Fruit fly (Drosophila melanogaster): ENCODE data around the gene JMJD4.

JMJD4 gene

DNA sequence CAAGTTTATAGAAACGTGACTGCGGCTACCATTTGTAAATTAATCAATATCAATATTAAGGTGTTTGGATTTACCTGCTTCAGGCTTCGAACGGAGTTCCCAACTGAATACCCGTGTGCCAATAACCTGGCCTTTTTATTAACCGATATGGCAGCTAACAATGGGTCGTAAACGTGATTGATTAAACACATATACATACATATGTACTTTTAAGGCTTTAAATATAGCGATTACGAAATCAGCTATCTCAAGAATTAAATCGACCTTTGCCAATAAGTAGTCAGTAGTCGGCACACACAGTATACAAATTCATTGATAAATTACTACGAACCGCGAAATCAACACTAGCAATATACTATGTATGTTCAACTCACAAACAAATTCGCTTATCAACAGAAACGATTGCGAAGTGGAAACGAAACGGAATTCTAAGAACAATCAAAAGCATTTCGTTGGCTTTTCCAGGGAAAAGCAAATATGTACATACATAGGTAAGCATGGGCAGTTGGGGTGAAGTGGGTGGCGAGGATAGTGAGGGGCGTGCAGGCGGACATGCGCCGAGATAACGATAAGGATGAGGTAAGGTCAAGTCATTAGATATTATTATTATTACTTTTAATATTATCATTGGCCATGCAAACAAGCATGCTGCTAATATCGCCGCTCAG, 10.4 kb downstream of the JMJD4 start:
- TF ChIP-seq EcR (GFP tag; optimal IDR thresholded peaks at IDR 0.05) (no peak), Dll (optimal IDR thresholded peaks at IDR 0.05) (no peak), usp (GFP tag; optimal IDR thresholded peaks at IDR 0.05) (no peak), pan (optimal IDR thresholded peaks at IDR 0.05) (no peak), psq (optimal IDR thresholded peaks at IDR 0.05) (no peak), CG8478 (optimal IDR thresholded peaks at IDR 0.05) (no peak)

DNA sequence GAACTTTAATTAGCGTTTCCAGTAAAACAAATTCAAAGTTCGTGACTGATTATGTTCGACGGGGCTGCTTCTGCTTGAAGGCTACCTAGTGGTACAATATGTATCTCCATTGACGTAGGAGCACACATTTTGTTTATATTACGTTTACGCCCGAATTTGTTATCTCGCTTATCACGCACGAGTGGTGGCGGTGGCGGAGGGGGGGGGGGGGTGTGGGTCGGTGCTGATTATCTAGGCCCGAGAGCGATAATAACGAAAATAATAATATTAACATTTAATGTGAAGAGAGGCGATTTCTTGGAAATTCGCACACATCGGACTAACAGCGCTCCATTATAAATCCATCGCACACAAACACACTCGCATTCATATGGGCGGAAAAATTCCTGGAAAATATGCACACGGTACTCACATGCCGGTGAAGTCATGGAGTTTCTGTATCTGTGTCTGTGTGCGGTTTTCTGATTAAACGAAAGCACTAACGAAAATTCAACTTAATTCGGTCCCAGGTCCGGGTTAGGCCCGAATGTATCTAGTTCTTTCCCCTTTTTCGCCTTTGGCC, 11.5 kb downstream of the JMJD4 start:
- TF ChIP-seq usp (GFP tag; optimal IDR thresholded peaks at IDR 0.05) (no peak), Dll (optimal IDR thresholded peaks at IDR 0.05) (no peak), CG8478 (optimal IDR thresholded peaks at IDR 0.05) (no peak), psq (optimal IDR thresholded peaks at IDR 0.05) (no peak), EcR (GFP tag; optimal IDR thresholded peaks at IDR 0.05) (no peak), pan (optimal IDR thresholded peaks at IDR 0.05) (no peak)

DNA sequence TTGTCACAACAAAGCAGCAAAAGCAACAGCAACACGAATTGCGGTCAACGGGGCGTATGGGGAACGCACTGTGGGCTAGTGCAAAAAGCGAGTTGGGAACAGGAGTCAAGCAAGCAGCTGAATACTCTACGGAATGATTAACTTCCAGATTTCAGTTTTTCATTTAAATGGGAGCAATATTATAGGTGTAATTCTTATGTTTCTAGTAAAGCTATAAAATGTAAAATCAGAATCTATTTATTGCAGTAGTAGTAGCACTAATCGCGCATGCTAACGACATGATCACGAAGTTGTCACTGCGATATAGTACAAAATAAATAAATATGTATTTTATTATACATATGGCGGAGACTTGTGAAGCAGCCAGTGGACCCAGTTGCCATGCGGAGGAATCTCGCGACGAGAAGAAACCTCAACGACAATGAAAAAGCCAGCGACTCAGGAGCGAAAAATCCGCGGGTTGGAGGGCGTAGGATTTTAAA, 12.4 kb downstream of the JMJD4 start:
- TF ChIP-seq pan (optimal IDR thresholded peaks at IDR 0.05) = no peak
- TF ChIP-seq psq (optimal IDR thresholded peaks at IDR 0.05) = no peak
- TF ChIP-seq usp (GFP tag; optimal IDR thresholded peaks at IDR 0.05) = no peak
- TF ChIP-seq EcR (GFP tag; optimal IDR thresholded peaks at IDR 0.05) = no peak

DNA sequence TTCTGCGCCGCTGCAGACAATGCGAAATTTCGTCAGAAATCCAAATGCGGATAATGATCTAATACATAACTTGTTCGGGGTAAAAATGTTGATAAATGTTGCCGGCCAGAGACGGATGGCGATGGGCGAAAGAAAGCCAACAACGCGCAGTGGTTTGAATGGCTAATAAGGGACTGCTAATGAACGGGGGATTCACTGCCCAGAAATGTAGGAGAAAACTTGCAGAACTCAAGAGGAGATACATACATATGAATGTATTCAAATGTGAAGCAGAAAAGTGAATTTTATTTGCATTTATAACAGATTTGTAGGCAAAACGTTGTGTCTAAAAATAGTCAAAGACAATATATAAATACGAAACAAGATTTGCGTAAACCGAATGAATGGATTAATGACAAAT, 13.2 kb downstream of the JMJD4 start:
- TF ChIP-seq usp (GFP tag; optimal IDR thresholded peaks at IDR 0.05) (no peak), CG8478 (optimal IDR thresholded peaks at IDR 0.05) (no peak), EcR (GFP tag; optimal IDR thresholded peaks at IDR 0.05) (no peak), Dll (optimal IDR thresholded peaks at IDR 0.05) (no peak), psq (optimal IDR thresholded peaks at IDR 0.05) (no peak)

DNA sequence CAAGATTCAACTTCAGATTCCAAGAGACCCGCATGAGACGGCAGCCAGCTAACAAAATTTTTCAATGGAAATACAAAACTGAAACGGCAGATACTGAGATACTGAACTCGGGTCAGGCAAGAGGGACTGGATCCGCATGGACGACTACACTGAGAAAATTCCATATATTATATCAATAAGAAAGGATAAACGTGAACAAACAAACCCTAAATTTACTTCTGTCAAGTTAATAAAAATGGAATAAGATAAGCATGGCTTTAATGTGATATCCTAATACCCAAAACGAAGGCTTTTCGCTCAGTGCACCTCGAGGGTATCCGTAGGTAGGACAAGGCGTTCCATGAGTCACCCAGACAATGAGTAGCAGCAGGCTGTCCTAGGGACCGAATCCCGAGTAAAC, 13.8 kb downstream of the JMJD4 start:
- TF ChIP-seq usp (GFP tag; optimal IDR thresholded peaks at IDR 0.05) (no peak), psq (optimal IDR thresholded peaks at IDR 0.05) (no peak), Dll (optimal IDR thresholded peaks at IDR 0.05) (no peak), pan (optimal IDR thresholded peaks at IDR 0.05) (no peak), EcR (GFP tag; optimal IDR thresholded peaks at IDR 0.05) (no peak), CG8478 (optimal IDR thresholded peaks at IDR 0.05) (no peak)

DNA sequence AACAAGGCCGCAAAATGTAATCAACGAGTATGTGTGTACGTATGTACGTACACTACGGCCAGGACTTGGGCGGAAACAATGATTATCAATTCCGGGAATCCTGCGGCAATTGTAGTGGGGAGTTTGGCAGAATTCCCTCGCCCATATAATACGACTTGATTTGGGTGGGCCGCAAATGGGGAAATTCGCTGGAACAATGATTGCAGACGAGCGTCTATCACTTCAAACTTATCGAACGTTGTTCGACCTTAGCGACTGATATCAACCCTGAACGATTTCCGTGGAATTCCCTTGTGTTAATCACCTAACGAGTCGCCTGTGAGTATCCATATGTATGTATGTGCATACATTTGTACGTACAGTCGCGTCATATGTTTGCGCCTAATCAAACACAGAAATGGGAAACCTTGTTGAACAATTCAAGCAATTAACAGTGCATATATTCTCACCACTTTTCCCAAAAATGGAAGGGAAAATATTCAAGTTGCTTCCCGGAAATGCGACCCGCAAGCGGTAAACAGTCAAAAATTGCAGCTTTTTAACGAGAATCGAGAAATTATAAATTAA, 14.7 kb downstream of the JMJD4 start:
- TF ChIP-seq psq (optimal IDR thresholded peaks at IDR 0.05) (no peak), EcR (GFP tag; optimal IDR thresholded peaks at IDR 0.05) (no peak), usp (GFP tag; optimal IDR thresholded peaks at IDR 0.05) (no peak), CG8478 (optimal IDR thresholded peaks at IDR 0.05) (no peak), pan (optimal IDR thresholded peaks at IDR 0.05) (no peak), Dll (optimal IDR thresholded peaks at IDR 0.05) (no peak)

DNA sequence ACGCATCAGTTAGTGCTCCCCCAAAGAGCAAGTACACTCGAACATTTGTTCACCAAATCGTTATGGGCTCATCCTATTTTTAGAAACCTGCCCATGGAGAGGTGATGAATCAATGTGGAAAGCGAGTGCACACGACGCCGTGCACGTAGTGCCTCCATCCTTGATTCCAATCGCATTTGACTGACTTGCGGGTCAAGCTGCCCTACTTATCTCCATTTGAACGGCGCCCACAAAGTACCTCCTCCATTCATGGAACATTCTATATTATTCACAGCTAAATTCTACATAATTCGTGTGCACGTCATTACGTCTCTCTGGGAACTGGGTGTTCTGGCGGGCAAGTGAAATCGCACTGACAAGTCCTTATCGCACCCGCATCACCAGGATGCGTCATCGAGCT, 15.9 kb downstream of the JMJD4 start:
- TF ChIP-seq EcR (GFP tag; optimal IDR thresholded peaks at IDR 0.05) (no peak), usp (GFP tag; optimal IDR thresholded peaks at IDR 0.05) (no peak)

DNA sequence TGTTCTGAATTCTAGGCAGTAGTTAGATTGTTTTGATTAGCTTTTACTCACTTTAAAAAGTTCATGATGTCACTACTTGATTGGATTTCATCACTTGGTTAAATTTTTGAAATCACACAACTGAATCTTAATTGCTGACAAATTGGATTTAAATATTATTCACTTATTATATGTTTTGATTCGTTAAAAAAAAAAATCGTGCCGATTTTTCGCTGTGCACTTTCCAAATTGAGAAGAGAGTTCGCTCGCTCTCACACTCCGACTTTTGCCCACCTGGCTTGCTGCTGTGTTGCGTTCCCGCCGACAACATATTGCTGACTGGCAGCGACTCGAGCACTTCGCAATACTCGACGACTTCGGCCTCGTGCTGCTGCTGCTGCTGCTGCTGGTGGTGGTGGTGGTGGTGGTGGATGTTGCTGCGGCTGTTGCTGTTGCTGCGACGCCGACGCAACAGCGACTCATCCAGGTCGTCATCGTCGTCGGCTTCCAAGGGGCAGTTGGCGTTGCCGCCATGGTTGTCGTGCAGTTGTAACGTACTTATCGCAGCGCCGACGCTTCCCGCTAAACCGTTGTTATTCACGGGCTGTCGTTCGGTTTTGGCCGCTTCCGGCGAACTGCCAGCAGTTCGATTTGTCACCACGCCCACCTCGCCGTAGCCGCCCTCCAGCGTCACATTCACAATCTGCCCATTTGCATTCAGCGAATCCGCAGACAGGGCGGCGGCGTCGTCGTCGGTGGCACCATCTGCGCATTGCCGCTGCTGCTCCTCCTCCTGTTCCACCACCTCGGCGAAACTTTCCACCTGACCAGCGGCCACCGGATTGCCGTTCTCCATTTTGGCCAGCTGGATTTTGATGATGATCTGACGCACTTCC, 17.4 kb downstream of the JMJD4 start:
- TF ChIP-seq CG8478 (optimal IDR thresholded peaks at IDR 0.05) = no peak
- no peak for TF ChIP-seq psq (optimal IDR thresholded peaks at IDR 0.05)
- no peak for TF ChIP-seq EcR (GFP tag; optimal IDR thresholded peaks at IDR 0.05)
- TF ChIP-seq Dll (optimal IDR thresholded peaks at IDR 0.05) = no peak
- no peak for TF ChIP-seq pan (optimal IDR thresholded peaks at IDR 0.05)
- TF ChIP-seq usp (GFP tag; optimal IDR thresholded peaks at IDR 0.05) = no peak

DNA sequence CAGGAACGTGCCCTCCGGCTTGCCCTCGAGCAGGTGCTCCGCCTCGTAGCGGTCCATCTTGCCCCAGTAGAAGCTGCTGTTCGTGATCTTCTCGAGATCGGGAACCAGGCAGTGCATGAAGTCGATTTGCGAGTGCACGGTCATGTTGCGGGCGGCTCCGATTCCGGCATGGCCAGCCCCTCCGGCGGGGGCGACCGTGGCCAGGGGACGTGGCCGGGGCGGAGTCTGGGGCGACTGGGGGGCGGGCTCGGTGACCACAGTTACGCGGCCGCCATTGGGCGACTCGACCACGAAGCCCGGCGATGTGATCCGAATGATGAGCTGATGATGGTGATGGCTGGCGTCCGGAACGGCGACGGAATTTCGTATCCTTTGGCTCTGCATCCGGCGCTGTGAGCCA, 18.5 kb downstream of the JMJD4 start:
- no peak for TF ChIP-seq pan (optimal IDR thresholded peaks at IDR 0.05)
- no peak for TF ChIP-seq psq (optimal IDR thresholded peaks at IDR 0.05)
- no peak for TF ChIP-seq CG8478 (optimal IDR thresholded peaks at IDR 0.05)
- TF ChIP-seq EcR (GFP tag; optimal IDR thresholded peaks at IDR 0.05) = no peak
- TF ChIP-seq usp (GFP tag; optimal IDR thresholded peaks at IDR 0.05) = no peak
- TF ChIP-seq Dll (optimal IDR thresholded peaks at IDR 0.05) = no peak

DNA sequence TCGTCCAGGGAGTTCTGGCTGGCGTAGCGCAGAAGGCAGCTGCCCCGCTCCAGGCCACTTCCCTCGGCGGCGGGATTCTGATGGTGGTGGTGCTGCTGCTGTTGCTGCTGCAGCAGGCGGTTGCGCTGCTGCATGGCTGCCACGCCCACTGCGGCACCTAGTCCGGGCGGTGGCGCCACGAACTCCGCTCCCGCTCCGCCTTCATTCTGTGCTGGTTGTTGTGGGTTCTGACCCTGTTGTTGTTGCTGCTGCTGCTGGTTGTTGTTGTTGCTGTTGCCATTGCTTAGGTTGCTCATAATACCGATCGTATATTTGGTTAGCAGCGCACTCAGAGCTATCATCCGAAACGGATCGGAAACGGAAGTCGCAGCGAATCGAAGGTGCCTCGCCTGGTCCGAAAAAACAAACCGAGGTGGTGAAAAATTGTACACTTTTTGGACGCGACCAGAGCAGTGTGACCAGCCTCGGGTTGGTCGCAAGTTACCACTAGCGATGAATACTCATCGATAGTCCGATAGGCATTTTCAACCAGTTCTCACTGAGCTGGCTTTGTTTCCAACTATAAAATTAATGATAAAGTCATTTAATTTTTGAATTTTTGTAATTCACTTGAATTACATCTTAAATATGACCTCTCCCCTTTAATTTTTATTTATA, 21.4 kb downstream of the JMJD4 start, which contains the start of gene kel:
TSS of gene kel (minus strand) at position 493 of the 657 bp plus-strand sequence.
- no peak for TF ChIP-seq usp (GFP tag; optimal IDR thresholded peaks at IDR 0.05)
- no peak for TF ChIP-seq pan (optimal IDR thresholded peaks at IDR 0.05)
- TF ChIP-seq Dll (optimal IDR thresholded peaks at IDR 0.05) = no peak
- no peak for TF ChIP-seq EcR (GFP tag; optimal IDR thresholded peaks at IDR 0.05)
- no peak for TF ChIP-seq psq (optimal IDR thresholded peaks at IDR 0.05)
- no peak for TF ChIP-seq CG8478 (optimal IDR thresholded peaks at IDR 0.05)

DNA sequence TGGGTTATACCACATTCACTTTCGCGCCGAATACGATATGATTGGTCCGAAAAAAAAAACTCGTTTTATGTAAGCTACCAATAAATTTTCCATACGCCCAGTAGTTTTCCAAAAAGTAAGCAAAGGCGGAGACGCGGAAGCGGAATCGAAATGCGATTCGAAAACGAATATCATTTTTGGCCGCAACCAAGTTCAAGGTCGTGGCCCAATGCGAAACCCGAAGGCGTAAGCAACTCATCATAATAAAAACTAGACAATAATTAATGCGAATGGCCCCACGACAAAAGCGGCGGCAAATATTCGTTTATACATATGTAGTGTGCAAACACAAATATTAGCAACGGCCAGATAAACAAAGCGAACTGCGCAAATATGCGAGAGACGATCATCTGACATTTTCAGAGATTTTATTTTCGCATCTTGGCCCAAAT, 22.6 kb downstream of the JMJD4 start:
- TF ChIP-seq EcR (GFP tag; optimal IDR thresholded peaks at IDR 0.05) (no peak), psq (optimal IDR thresholded peaks at IDR 0.05) (no peak), pan (optimal IDR thresholded peaks at IDR 0.05) (no peak), usp (GFP tag; optimal IDR thresholded peaks at IDR 0.05) (no peak), CG8478 (optimal IDR thresholded peaks at IDR 0.05) (no peak), Dll (optimal IDR thresholded peaks at IDR 0.05) (no peak)

All from whole organism.